Worm (Caenorhabditis elegans): ENCODE measurements around the gene T10B5.10.

ce11 chrV:1803043-1803442 lies 53.0 kb downstream of the T10B5.10 start, which contains the start of gene srt-41:
- TF ChIP-seq nhr-28 (tag; optimal IDR thresholded peaks at IDR 0.05) (no peak), unc-62 (GFP tag; optimal IDR thresholded peaks at IDR 0.05) (no peak)

Data from whole organism, L1 larva.